Worm (Caenorhabditis elegans) whole organism, L2 larva: ENCODE measurements around the gene zip-6.
"Not testable (repeated sequence)": the region's sequence is repeated elsewhere in the genome, so short reads cannot be mapped to it uniquely, and the experiment has no call there.

Experiments
- C34F6.9 ChIP-seq: fragments of 150-350 bp; optimal IDR thresholded peaks from 2 replicates; lab custom pipeline; 2014; ENCODE audit warnings: missing biosample characterization, missing genetic modification characterization
- F13H6.1 ChIP-seq: sonication (generic microtip); optimal IDR thresholded peaks from 2 replicates; lab custom pipeline; 2016; ENCODE audit warnings: missing genetic modification characterization, missing compliant biosample characterization
- R02D3.7 ChIP-seq: fragments of 150-350 bp; optimal IDR thresholded peaks from 2 replicates; lab custom pipeline; 2014; ENCODE audit warnings: missing biosample characterization, missing genetic modification characterization
- Y55F3AM.14 ChIP-seq: fragments of 200-800 bp; sonication (Bioruptor generic); optimal IDR thresholded peaks from 2 replicates; lab custom pipeline; 2018; ENCODE audit warnings: mild to moderate bottlenecking, missing genetic modification characterization, missing compliant biosample characterization
- ZK546.5 ChIP-seq: sonication (generic microtip); optimal IDR thresholded peaks from 2 replicates; lab custom pipeline; 2017; ENCODE audit warnings: missing biosample characterization, missing genetic modification characterization
- alr-1 ChIP-seq: fragments of 150-350 bp; optimal IDR thresholded peaks from 2 replicates; lab custom pipeline; 2014; ENCODE audit warnings: missing biosample characterization, missing genetic modification characterization
- ama-1 ChIP-seq: fragments of 150-350 bp; optimal IDR thresholded peaks from 2 replicates; lab custom pipeline; 2018; ENCODE audit warnings: inconsistent platforms
- blmp-1 ChIP-seq: sonication (generic microtip); optimal IDR thresholded peaks from 2 replicates; lab custom pipeline; 2017; ENCODE audit warnings: missing genetic modification characterization, mild to moderate bottlenecking, missing compliant biosample characterization, antibody characterized with exemption, moderate library complexity; ENCODE audit not compliant: insufficient read depth
- ceh-16 ChIP-seq: fragments of 150-350 bp; optimal IDR thresholded peaks from 2 replicates; lab custom pipeline; 2014; ENCODE audit warnings: missing biosample characterization, missing genetic modification characterization
- ceh-82 ChIP-seq: fragments of 150-350 bp; optimal IDR thresholded peaks from 2 replicates; lab custom pipeline; 2014; ENCODE audit warnings: missing biosample characterization, missing genetic modification characterization
- crh-2 ChIP-seq: sonication (generic microtip); optimal IDR thresholded peaks from 2 replicates; lab custom pipeline; 2017; ENCODE audit warnings: missing biosample characterization, missing genetic modification characterization
- egl-27 ChIP-seq: sonication (generic microtip); optimal IDR thresholded peaks from 3 replicates; lab custom pipeline; 2017; ENCODE audit warnings: missing biosample characterization, missing genetic modification reagents, missing genetic modification characterization
- elt-1 ChIP-seq: fragments of 150-350 bp; optimal IDR thresholded peaks from 2 replicates; lab custom pipeline; 2014; ENCODE audit warnings: missing biosample characterization, missing genetic modification characterization
- elt-3 ChIP-seq: sonication (generic microtip); optimal IDR thresholded peaks from 2 replicates; lab custom pipeline; 2017; ENCODE audit warnings: missing biosample characterization, missing genetic modification characterization
- lin-11 ChIP-seq: fragments of 150-350 bp; sonication (generic microtip); optimal IDR thresholded peaks from 2 replicates; lab custom pipeline; 2014; ENCODE audit warnings: missing biosample characterization, missing genetic modification characterization, inconsistent platforms, mixed read lengths
- lin-39 ChIP-seq: fragments of 150-350 bp; optimal IDR thresholded peaks from 2 replicates; lab custom pipeline; 2014; ENCODE audit warnings: missing biosample characterization, missing genetic modification reagents, missing genetic modification characterization
- lsy-2 ChIP-seq, 2 experiments: fragments of 150-350 bp in 1 of 2; sonication (generic microtip) in 1 of 2; optimal IDR thresholded peaks; 2 replicates each; lab custom pipeline; 2014 to 2017; ENCODE audit warnings: missing biosample characterization in 2 of 2, missing genetic modification characterization in 2 of 2
- mbf-1 ChIP-seq: sonication (generic microtip); optimal IDR thresholded peaks from 2 replicates; lab custom pipeline; 2017; ENCODE audit warnings: missing biosample characterization, missing genetic modification characterization
- mdl-1 ChIP-seq, 2 experiments: fragments of 150-350 bp in 1 of 2; sonication (generic microtip) in 1 of 2; optimal IDR thresholded peaks; 2 replicates each; lab custom pipeline; 2017; ENCODE audit warnings: missing biosample characterization in 2 of 2, missing genetic modification characterization in 2 of 2
- nhr-12 ChIP-seq: fragments of 150-350 bp; optimal IDR thresholded peaks from 2 replicates; lab custom pipeline; 2014; ENCODE audit warnings: missing biosample characterization, missing genetic modification characterization
- nhr-129 ChIP-seq: fragments of 150-350 bp; optimal IDR thresholded peaks from 2 replicates; lab custom pipeline; 2014; ENCODE audit warnings: missing biosample characterization, missing genetic modification characterization
- nhr-21 ChIP-seq: fragments of 150-350 bp; optimal IDR thresholded peaks from 2 replicates; lab custom pipeline; 2014; ENCODE audit warnings: missing biosample characterization, missing genetic modification characterization
- nhr-23 ChIP-seq: fragments of 150-350 bp; optimal IDR thresholded peaks from 2 replicates; lab custom pipeline; 2014; ENCODE audit warnings: missing biosample characterization, missing genetic modification reagents, missing genetic modification characterization
- nhr-6 ChIP-seq: fragments of 150-350 bp; optimal IDR thresholded peaks from 2 replicates; lab custom pipeline; 2014; ENCODE audit warnings: missing biosample characterization, missing genetic modification characterization
- nhr-77 ChIP-seq: fragments of 150-350 bp; optimal IDR thresholded peaks from 2 replicates; lab custom pipeline; 2014; ENCODE audit warnings: missing biosample characterization, missing genetic modification characterization
- peb-1 ChIP-seq: fragments of 150-350 bp; optimal IDR thresholded peaks from 2 replicates; lab custom pipeline; 2014; ENCODE audit warnings: missing biosample characterization, missing genetic modification characterization
- sem-4 ChIP-seq: fragments of 150-350 bp; optimal IDR thresholded peaks from 2 replicates; lab custom pipeline; 2014; ENCODE audit warnings: missing biosample characterization, missing genetic modification reagents, missing genetic modification characterization
- sma-9 ChIP-seq, 2 experiments: fragments of 150-350 bp in 1 of 2; sonication (generic microtip) in 1 of 2; optimal IDR thresholded peaks; 2 replicates each; lab custom pipeline; 2014 to 2016; ENCODE audit warnings: missing genetic modification characterization in 2 of 2, mild to moderate bottlenecking in 1 of 2, missing biosample characterization in 1 of 2, missing compliant biosample characterization in 1 of 2, missing genetic modification reagents in 1 of 2, moderate library complexity in 1 of 2
- snpc-4 ChIP-seq: fragments of 150-350 bp; optimal IDR thresholded peaks from 2 replicates; lab custom pipeline; 2014; ENCODE audit warnings: missing biosample characterization, missing genetic modification characterization
- unc-62 ChIP-seq: fragments of 150-350 bp; optimal IDR thresholded peaks from 2 replicates; lab custom pipeline; 2014; ENCODE audit warnings: missing biosample characterization, missing genetic modification reagents, missing genetic modification characterization
- ztf-11 ChIP-seq: sonication (generic microtip); optimal IDR thresholded peaks from 2 replicates; lab custom pipeline; 2017; ENCODE audit warnings: missing biosample characterization, missing genetic modification characterization
- ztf-4 ChIP-seq: fragments of 150-350 bp; optimal IDR thresholded peaks from 2 replicates; lab custom pipeline; 2014; ENCODE audit warnings: missing biosample characterization, missing genetic modification characterization

zip-6 gene

ce11 chrIV:11202389-11202788, 15.5 kb downstream of the zip-6 start, which contains the start of gene R07H5.11:
Gene R07H5.11 (plus strand): TSS chrIV:11202768.
- not testable (repeated sequence) for TF ChIP-seq ZK546.5 (tag; lab: Kevin White, UChicago); C34F6.9 (tag; lab: Kevin White, UChicago); nhr-77

ce11 chrIV:11198983-11199382, 19.0 kb downstream of the zip-6 start, which contains the start of gene R07H5.16:
Gene R07H5.16 (plus strand): TSS chrIV:11199330.
- not testable (repeated sequence) for TF ChIP-seq lin-11, egl-27, elt-3 (tag; lab: Kevin White, UChicago)

ce11 chrIV:11189411-11189810, 28.5 kb downstream of the zip-6 start, which contains the start of gene fbxb-79:
Gene fbxb-79 (minus strand): TSS chrIV:11189511.
- TF ChIP-seq lin-11 (tag; lab: Kevin White, UChicago) = no peak
- no peak for TF ChIP-seq ceh-82 (tag; lab: Kevin White, UChicago)
- TF ChIP-seq lsy-2 (tag; optimal IDR thresholded peaks at IDR 0.05; lab: Kevin White, UChicago) = no peak
- no peak for TF ChIP-seq elt-3 (tag; lab: Kevin White, UChicago)
- no peak for TF ChIP-seq ama-1
- TF ChIP-seq nhr-12 (tag; lab: Kevin White, UChicago) = no peak
- TF ChIP-seq elt-1 (tag; lab: Kevin White, UChicago) = no peak
- TF ChIP-seq ztf-4 (tag; lab: Kevin White, UChicago) = no peak
- no peak for TF ChIP-seq snpc-4 (tag; lab: Kevin White, UChicago)
- TF ChIP-seq F13H6.1 (tag; lab: Kevin White, UChicago) = no peak
- TF ChIP-seq Y55F3AM.14 (GFP tag; lab: Kevin White, UChicago) = no peak
- TF ChIP-seq sem-4 = no peak
- no peak for TF ChIP-seq R02D3.7 (tag; lab: Kevin White, UChicago)

ce11 chrIV:11186729-11187128, 31.2 kb downstream of the zip-6 start, which contains the start of gene sdz-27:
Gene sdz-27 (plus strand): TSS chrIV:11187029.
- TF ChIP-seq nhr-129 (tag; lab: Kevin White, UChicago) = no peak
- no peak for TF ChIP-seq elt-3 (tag; lab: Kevin White, UChicago)
- TF ChIP-seq sma-9 (GFP tag; optimal IDR thresholded peaks at IDR 0.05; lab: Kevin White, UChicago) = no peak
- TF ChIP-seq sma-9 (tag; optimal IDR thresholded peaks at IDR 0.05; lab: Kevin White, UChicago) = no peak
- no peak for TF ChIP-seq F13H6.1 (tag; lab: Kevin White, UChicago)
- no peak for TF ChIP-seq snpc-4 (tag; lab: Kevin White, UChicago)
- no peak for TF ChIP-seq ztf-4 (tag; lab: Kevin White, UChicago)
- no peak for TF ChIP-seq lin-39 (tag; lab: Kevin White, UChicago)
- no peak for TF ChIP-seq C34F6.9 (tag; lab: Kevin White, UChicago)
- TF ChIP-seq crh-2 (tag; lab: Kevin White, UChicago) = no peak
- TF ChIP-seq ZK546.5 (tag; lab: Kevin White, UChicago) = no peak
- no peak for TF ChIP-seq egl-27 (tag; lab: Kevin White, UChicago)
- no peak for TF ChIP-seq ceh-16
- TF ChIP-seq unc-62 (GFP tag; lab: Kevin White, UChicago) = no peak
- no peak for TF ChIP-seq elt-1 (tag; lab: Kevin White, UChicago)
- TF ChIP-seq nhr-23 (tag; lab: Kevin White, UChicago) = no peak
- TF ChIP-seq peb-1 (tag; lab: Kevin White, UChicago) = no peak
- TF ChIP-seq nhr-21 (tag; lab: Kevin White, UChicago) = no peak
- TF ChIP-seq mbf-1 = no peak

- TF ChIP-seq alr-1 (tag; lab: Kevin White, UChicago) = no peak
- TF ChIP-seq ztf-11 = no peak
- TF ChIP-seq nhr-12 (tag; lab: Kevin White, UChicago) = no peak
- no peak for TF ChIP-seq nhr-23 (tag; lab: Kevin White, UChicago)
- no peak for TF ChIP-seq blmp-1 (tag; lab: Kevin White, UChicago)
- no peak for TF ChIP-seq mdl-1 (tag; optimal IDR thresholded peaks at IDR 0.05; lab: Kevin White, UChicago)
- no peak for TF ChIP-seq nhr-129 (tag; lab: Kevin White, UChicago)
- TF ChIP-seq nhr-6 (tag; lab: Kevin White, UChicago) = no peak
- no peak for TF ChIP-seq ZK546.5 (tag; lab: Kevin White, UChicago)
- TF ChIP-seq ztf-4 (tag; lab: Kevin White, UChicago) = no peak
- TF ChIP-seq lsy-2 (tag; optimal IDR thresholded peaks at IDR 0.05; lab: Kevin White, UChicago) = no peak
- TF ChIP-seq ceh-82 (tag; lab: Kevin White, UChicago) = no peak
- TF ChIP-seq, all 48 proteins: peak for 0
Measured at ce11 chrIV:11183991-11184390, 33.9 kb downstream of the zip-6 start, which contains the start of gene nuaf-3. Gene nuaf-3 (plus strand): TSS chrIV:11184291.
